Fruit fly (Drosophila melanogaster) whole organism, embryonic: ENCODE measurements around the gene CG4218.
A peak's percentile ranks its signal among the peaks of the same experiment; 100 is the strongest.

Experiments used
- Adf1 ChIP-seq: fragments of 200-800 bp; sonication (Bioruptor generic); IDR thresholded peaks from 2 replicates; pipeline ENCODE4 v1.3.6; 2022; ENCODE audit warnings: missing biosample characterization, missing genetic modification characterization
- Atf-2 ChIP-seq: fragments of 200-800 bp; sonication (Bioruptor generic); optimal IDR thresholded peaks from 2 replicates; lab custom pipeline; 2016; ENCODE audit warnings: missing biosample characterization, missing genetic modification characterization
- CG10431 ChIP-seq: fragments of 200-800 bp; sonication (Bioruptor generic); optimal IDR thresholded peaks from 3 replicates; lab custom pipeline; 2018; ENCODE audit warnings: missing biosample characterization, mild to moderate bottlenecking, missing genetic modification characterization
- CG11085 ChIP-seq: fragments of 200-800 bp; sonication (Bioruptor generic); IDR thresholded peaks from 2 replicates; pipeline ENCODE4 v1.3.6; 2022; ENCODE audit warnings: missing biosample characterization, missing genetic modification characterization
- CG11504 ChIP-seq: fragments of 200-800 bp; sonication (Bioruptor generic); optimal IDR thresholded peaks from 3 replicates; lab custom pipeline; 2019; ENCODE audit warnings: missing biosample characterization, mild to moderate bottlenecking, missing genetic modification characterization, moderate library complexity
- CG12299 ChIP-seq: fragments of 200-800 bp; sonication (Bioruptor generic); optimal IDR thresholded peaks from 2 replicates; lab custom pipeline; 2018; ENCODE audit warnings: missing biosample characterization, mild to moderate bottlenecking, missing genetic modification characterization
- CG12744 ChIP-seq: fragments of 200-800 bp; sonication (Bioruptor generic); optimal IDR thresholded peaks from 2 replicates; lab custom pipeline; 2016; ENCODE audit warnings: missing biosample characterization, missing genetic modification characterization
- CG13296 ChIP-seq: fragments of 200-800 bp; sonication (Bioruptor generic); optimal IDR thresholded peaks from 3 replicates; lab custom pipeline; 2018; ENCODE audit warnings: missing biosample characterization, mild to moderate bottlenecking, missing genetic modification characterization
- CG14860 ChIP-seq: fragments of 200-800 bp; sonication (Bioruptor generic); IDR thresholded peaks from 3 replicates; pipeline ENCODE4 v1.3.6; 2022; ENCODE audit warnings: missing biosample characterization, missing genetic modification characterization; ENCODE audit not compliant: partially characterized antibody
- CG17802 ChIP-seq: fragments of 200-800 bp; sonication (Bioruptor generic); optimal IDR thresholded peaks from 2 replicates; lab custom pipeline; 2018; ENCODE audit warnings: missing biosample characterization, mild to moderate bottlenecking, missing genetic modification characterization, moderate library complexity
- CG2120 ChIP-seq: fragments of 200-800 bp; sonication (Bioruptor generic); optimal IDR thresholded peaks from 3 replicates; lab custom pipeline; 2016; ENCODE audit warnings: missing biosample characterization, missing genetic modification characterization
- CG3163 ChIP-seq: fragments of 200-800 bp; sonication (Bioruptor generic); optimal IDR thresholded peaks from 3 replicates; lab custom pipeline; 2016; ENCODE audit warnings: missing biosample characterization, missing genetic modification characterization
- CG32532 ChIP-seq: fragments of 200-800 bp; sonication (Bioruptor generic); IDR thresholded peaks from 2 replicates; pipeline ENCODE4 v1.3.6; 2022; ENCODE audit warnings: missing biosample characterization, missing genetic modification characterization
- CG3281 ChIP-seq: fragments of 200-800 bp; sonication (Bioruptor generic); optimal IDR thresholded peaks from 3 replicates; lab custom pipeline; 2017; ENCODE audit warnings: missing biosample characterization, mild to moderate bottlenecking, missing genetic modification characterization
- CG6689 ChIP-seq: fragments of 200-800 bp; sonication (Bioruptor generic); IDR thresholded peaks from 2 replicates; pipeline ENCODE4 v1.3.6; 2022; ENCODE audit warnings: missing biosample characterization, missing genetic modification characterization
- CG7987 ChIP-seq: fragments of 200-800 bp; sonication (Bioruptor generic); optimal IDR thresholded peaks from 2 replicates; lab custom pipeline; 2018; ENCODE audit warnings: missing biosample characterization, mild to moderate bottlenecking, missing genetic modification characterization, moderate library complexity
- CG8765 ChIP-seq: fragments of 200-800 bp; sonication (Bioruptor generic); IDR thresholded peaks from 2 replicates; pipeline ENCODE4 v1.3.6; 2022; ENCODE audit warnings: missing biosample characterization, missing genetic modification characterization
- CG9437 ChIP-seq: fragments of 200-800 bp; sonication (Bioruptor generic); optimal IDR thresholded peaks from 2 replicates; lab custom pipeline; 2018; ENCODE audit warnings: missing biosample characterization, mild to moderate bottlenecking, missing genetic modification characterization
- CG9817 ChIP-seq: fragments of 200-800 bp; sonication (Bioruptor generic); optimal IDR thresholded peaks from 2 replicates; lab custom pipeline; 2018; ENCODE audit warnings: missing biosample characterization, mild to moderate bottlenecking, missing genetic modification characterization, moderate library complexity
- CG9932 ChIP-seq: fragments of 200-800 bp; sonication (Bioruptor generic); IDR thresholded peaks from 2 replicates; pipeline ENCODE4 v1.3.6; 2022; ENCODE audit warnings: missing biosample characterization, missing genetic modification characterization
- CHES-1-like ChIP-seq: fragments of 200-800 bp; sonication (Bioruptor generic); optimal IDR thresholded peaks from 2 replicates; lab custom pipeline; 2016; ENCODE audit warnings: missing biosample characterization, missing genetic modification characterization
- CTCF ChIP-seq: fragments of 200-800 bp; sonication (Bioruptor generic); optimal IDR thresholded peaks from 2 replicates; lab custom pipeline; 2017; ENCODE audit warnings: missing biosample characterization, mild to moderate bottlenecking, missing genetic modification characterization, moderate library complexity
- CrebB ChIP-seq: fragments of 200-800 bp; sonication (Bioruptor generic); optimal IDR thresholded peaks from 3 replicates; lab custom pipeline; 2018; ENCODE audit warnings: missing biosample characterization, mild to moderate bottlenecking, missing genetic modification characterization
- Dip2 ChIP-seq: fragments of 200-800 bp; sonication (Bioruptor generic); IDR thresholded peaks from 2 replicates; pipeline ENCODE4 v1.3.6; 2022; ENCODE audit warnings: missing biosample characterization, missing genetic modification characterization
- Dip3 ChIP-seq: fragments of 200-800 bp; sonication (Bioruptor generic); optimal IDR thresholded peaks from 3 replicates; lab custom pipeline; 2016; ENCODE audit warnings: missing biosample characterization, missing genetic modification characterization
- Fer2 ChIP-seq: fragments of 200-800 bp; sonication (Bioruptor generic); optimal IDR thresholded peaks from 2 replicates; lab custom pipeline; 2018; ENCODE audit warnings: missing biosample characterization, mild to moderate bottlenecking, missing genetic modification characterization, moderate library complexity
- Gug ChIP-seq: fragments of 200-800 bp; sonication (Bioruptor generic); IDR thresholded peaks from 4 replicates; pipeline ENCODE4 v1.3.6; 2022; ENCODE audit warnings: missing biosample characterization, missing genetic modification characterization
- Hr78 ChIP-seq, 2 experiments: fragments of 200-800 bp in 1 of 2; fragments of >200 bp in 1 of 2; sonication (Bioruptor generic) in 1 of 2; optimal IDR thresholded peaks; 2 replicates each; lab custom pipeline; 2017 to 2019; ENCODE audit warnings: missing biosample characterization in 2 of 2, missing genetic modification characterization in 2 of 2, mild to moderate bottlenecking in 1 of 2, moderate library complexity in 1 of 2
- Mrtf ChIP-seq: fragments of 200-800 bp; sonication (Bioruptor generic); IDR thresholded peaks from 3 replicates; pipeline ENCODE4 v1.3.6; 2022; ENCODE audit warnings: missing biosample characterization, missing genetic modification characterization
- NC2α ChIP-seq: fragments of 200-800 bp; sonication (Bioruptor generic); optimal IDR thresholded peaks from 2 replicates; lab custom pipeline; 2016; ENCODE audit warnings: missing biosample characterization, missing genetic modification characterization
- Rfx ChIP-seq: fragments of 200-800 bp; sonication (Bioruptor generic); IDR thresholded peaks from 2 replicates; pipeline ENCODE4 v1.3.6; 2022; ENCODE audit warnings: missing biosample characterization, missing genetic modification characterization
- Xrp1 ChIP-seq: fragments of 200-800 bp; sonication (Bioruptor generic); IDR thresholded peaks from 2 replicates; pipeline ENCODE4 v1.3.6; 2022; ENCODE audit warnings: missing biosample characterization, missing genetic modification characterization
- bcd ChIP-seq: fragments of 200-800 bp; sonication (Bioruptor generic); optimal IDR thresholded peaks from 2 replicates; lab custom pipeline; 2017; ENCODE audit warnings: missing biosample characterization, mild to moderate bottlenecking, missing genetic modification characterization
- cas ChIP-seq: fragments of 200-800 bp; sonication (Bioruptor generic); IDR thresholded peaks from 2 replicates; pipeline ENCODE4 v1.3.6; 2022; ENCODE audit warnings: missing biosample characterization, missing genetic modification characterization
- crc ChIP-seq: fragments of 200-800 bp; sonication (Bioruptor generic); optimal IDR thresholded peaks from 2 replicates; lab custom pipeline; 2016; ENCODE audit warnings: missing biosample characterization, missing genetic modification characterization
- danr ChIP-seq: fragments of 200-800 bp; sonication (Bioruptor generic); IDR thresholded peaks from 2 replicates; pipeline ENCODE4 v1.3.6; 2022; ENCODE audit warnings: missing biosample characterization, missing genetic modification characterization
- emc ChIP-seq: fragments of 200-800 bp; sonication (Bioruptor generic); optimal IDR thresholded peaks from 2 replicates; lab custom pipeline; 2016; ENCODE audit warnings: missing biosample characterization, missing genetic modification characterization
- eyg ChIP-seq: fragments of 200-800 bp; sonication (Bioruptor generic); optimal IDR thresholded peaks from 3 replicates; lab custom pipeline; 2016; ENCODE audit warnings: missing biosample characterization, missing genetic modification characterization
- gsb-n ChIP-seq: fragments of 200-800 bp; sonication (Bioruptor generic); optimal IDR thresholded peaks from 3 replicates; lab custom pipeline; 2018; ENCODE audit warnings: missing biosample characterization, mild to moderate bottlenecking, missing genetic modification characterization
- gt ChIP-seq: fragments of 200-800 bp; sonication (Bioruptor generic); IDR thresholded peaks from 2 replicates; pipeline ENCODE4 v1.3.6; 2022; ENCODE audit warnings: missing biosample characterization, missing genetic modification characterization
- her ChIP-seq: fragments of 200-800 bp; sonication (Bioruptor generic); optimal IDR thresholded peaks from 2 replicates; lab custom pipeline; 2016; ENCODE audit warnings: missing biosample characterization, missing genetic modification characterization
- insv ChIP-seq, 2 experiments: fragments of 200-800 bp; sonication (Bioruptor generic); optimal IDR thresholded peaks; 3 replicates each; lab custom pipeline; 2016 to 2018; ENCODE audit warnings: missing biosample characterization in 2 of 2, missing genetic modification characterization in 2 of 2
- mam ChIP-seq: fragments of 200-800 bp; sonication (Bioruptor generic); optimal IDR thresholded peaks from 3 replicates; lab custom pipeline; 2016; ENCODE audit warnings: missing biosample characterization, missing genetic modification characterization
- pho ChIP-seq: fragments of 200-800 bp; sonication (Bioruptor generic); optimal IDR thresholded peaks from 2 replicates; lab custom pipeline; 2016; ENCODE audit warnings: missing biosample characterization, missing genetic modification characterization
- pita ChIP-seq: fragments of 200-800 bp; sonication (Bioruptor generic); optimal IDR thresholded peaks from 2 replicates; lab custom pipeline; 2017; ENCODE audit warnings: missing biosample characterization, mild to moderate bottlenecking, missing genetic modification characterization
- prd ChIP-seq, 3 experiments: fragments of >200 bp in 2 of 3; fragments of 200-800 bp in 1 of 3; sonication (Bioruptor generic) in 1 of 3; optimal IDR thresholded peaks in 2 of 3; IDR thresholded peaks in 1 of 3; 2 replicates in 2 of 3; 3 replicates in 1 of 3; pipeline versions ENCODE4 v1.3.6 to Lab custom; 2017 to 2022; ENCODE audit warnings: missing biosample characterization in 1 of 3, missing genetic modification characterization in 1 of 3
- pros ChIP-seq: fragments of 200-800 bp; sonication (Bioruptor generic); optimal IDR thresholded peaks from 3 replicates; lab custom pipeline; 2019; ENCODE audit warnings: missing biosample characterization, mild to moderate bottlenecking, missing genetic modification characterization, moderate library complexity
- sens-2 ChIP-seq: fragments of 200-800 bp; sonication (Bioruptor generic); IDR thresholded peaks from 2 replicates; pipeline ENCODE4 v1.3.6; 2022; ENCODE audit warnings: missing biosample characterization, missing genetic modification characterization
- slou ChIP-seq: fragments of 200-800 bp; sonication (Bioruptor generic); optimal IDR thresholded peaks from 3 replicates; lab custom pipeline; 2016; ENCODE audit warnings: missing biosample characterization, missing genetic modification characterization
- unpg ChIP-seq: fragments of 200-800 bp; sonication (Bioruptor generic); optimal IDR thresholded peaks from 3 replicates; lab custom pipeline; 2018; ENCODE audit warnings: missing biosample characterization, mild to moderate bottlenecking, missing genetic modification characterization, moderate library complexity
- vnd ChIP-seq: fragments of 200-800 bp; sonication (Bioruptor generic); IDR thresholded peaks from 3 replicates; pipeline ENCODE4 v1.3.6; 2022; ENCODE audit warnings: missing biosample characterization, missing genetic modification characterization; ENCODE audit not compliant: partially characterized antibody
- yki ChIP-seq: fragments of >200 bp; optimal IDR thresholded peaks from 3 replicates; lab custom pipeline; 2018

CG4218 gene

dm6 chr2L:14500383-14500782 lies 48.5 kb downstream of the CG4218 start (continued):
- TF ChIP-seq sens-2 (GFP tag; lab: Robert Waterston, UW) (0 out of 2 replicates have a peak, but pooled peaks have one; percentile 30), CG9932 (GFP tag; lab: Robert Waterston, UW) (peak; percentile 51), yki (lab: Kevin White, UChicago) (no peak), mam (GFP tag; lab: Kevin White, UChicago) (peak; percentile 36), insv (GFP tag; optimal IDR thresholded peaks at IDR 0.05; lab: Kevin White, UChicago) (no peak), CG32532 (GFP tag; lab: Robert Waterston, UW) (peak; percentile 85), pita (GFP tag; lab: Kevin White, UChicago) (no peak), gt (GFP tag; lab: Robert Waterston, UW) (no peak), CG11504 (peak; percentile 80), CG14860 (GFP tag; lab: Robert Waterston, UW) (no peak), crc (GFP tag; lab: Kevin White, UChicago) (no peak), CG9437 (GFP tag; lab: Kevin White, UChicago) (peak; percentile 50), her (GFP tag; lab: Kevin White, UChicago) (no peak), CG9817 (peak; percentile 3), CG12299 (no peak), Rfx (GFP tag; lab: Robert Waterston, UW) (peak; percentile 59), CG17802 (peak; percentile 40), bcd (peak; percentile 55), CG3281 (peak; percentile 58), Hr78 (GFP tag; optimal IDR thresholded peaks at IDR 0.05; lab: Kevin White, UChicago) (no peak), Atf-2 (GFP tag; lab: Kevin White, UChicago) (no peak), CG11085 (GFP tag; lab: Robert Waterston, UW) (peak; percentile 60; the same call in 1 of the 2 replicates), cas (GFP tag; lab: Robert Waterston, UW) (no peak), CG12744 (no peak), NC2α (GFP tag; lab: Kevin White, UChicago) (no peak), CG10431 (no peak), CG13296 (GFP tag; lab: Kevin White, UChicago) (peak; percentile 1), CHES-1-like (peak; percentile 31), Dip2 (no peak), unpg (GFP tag; lab: Kevin White, UChicago) (peak; percentile 79), Mrtf (GFP tag; lab: Robert Waterston, UW) (no peak), gsb-n (tag; lab: Kevin White, UChicago) (peak; percentile 81), pros (no peak), emc (no peak), Dip3 (GFP tag; lab: Kevin White, UChicago) (no peak), Xrp1 (GFP tag; lab: Robert Waterston, UW) (peak; percentile 86), vnd (no peak), prd (optimal IDR thresholded peaks at IDR 0.05; lab: Kevin White, UChicago) (no peak), prd (GFP tag; IDR thresholded peaks at IDR 0.05; lab: Robert Waterston, UW) (peak; percentile 82), Adf1 (GFP tag; lab: Robert Waterston, UW) (no peak), pho (GFP tag; lab: Kevin White, UChicago) (peak; percentile 25), CG3163 (GFP tag; lab: Kevin White, UChicago) (no peak), CG8765 (GFP tag; lab: Robert Waterston, UW) (0 out of 2 replicates have a peak, but pooled peaks have one; percentile 22), Gug (GFP tag; lab: Robert Waterston, UW) (peak; percentile 56; the same call in 3 of the 4 replicates), danr (GFP tag; lab: Robert Waterston, UW) (peak; percentile 38; the same call in 1 of the 2 replicates), CG7987 (GFP tag; lab: Kevin White, UChicago) (no peak), eyg (GFP tag; lab: Kevin White, UChicago) (no peak), Fer2 (tag; lab: Kevin White, UChicago) (no peak), CG2120 (GFP tag; lab: Kevin White, UChicago) (peak; percentile 74), CG6689 (GFP tag; lab: Robert Waterston, UW) (peak; percentile 81; the same call in 1 of the 2 replicates), slou (GFP tag; lab: Kevin White, UChicago) (no peak), CrebB (tag; lab: Kevin White, UChicago) (peak; percentile 29), CTCF (GFP tag; lab: Kevin White, UChicago) (no peak)
